Worm (Caenorhabditis elegans) whole organism, late embryonic: Measurements from ENCODE around the gene T24H7.9.

Experiments used
- ceh-18 ChIP-seq: sonication (generic microtip); optimal IDR thresholded peaks from 2 replicates; lab custom pipeline; 2016; ENCODE audit warnings: missing genetic modification characterization, missing compliant biosample characterization
- ceh-19 ChIP-seq: fragments of 200-800 bp; sonication (Bioruptor generic); optimal IDR thresholded peaks from 2 replicates; lab custom pipeline; 2018; ENCODE audit warnings: mild to moderate bottlenecking, missing genetic modification characterization, missing compliant biosample characterization
- ceh-22 ChIP-seq: sonication (generic microtip); optimal IDR thresholded peaks from 2 replicates; lab custom pipeline; 2017; ENCODE audit warnings: missing biosample characterization, missing genetic modification characterization
- ceh-48 ChIP-seq: sonication (generic microtip); optimal IDR thresholded peaks from 2 replicates; lab custom pipeline; 2016; ENCODE audit warnings: missing genetic modification characterization, inconsistent platforms, missing compliant biosample characterization
- ceh-6 ChIP-seq: fragments of 200-800 bp; sonication (Bioruptor generic); optimal IDR thresholded peaks from 2 replicates; lab custom pipeline; 2018; ENCODE audit warnings: mild to moderate bottlenecking, missing genetic modification characterization, missing compliant biosample characterization
- ceh-9 ChIP-seq: sonication (generic microtip); optimal IDR thresholded peaks from 2 replicates; lab custom pipeline; 2016; ENCODE audit warnings: mild to moderate bottlenecking, missing genetic modification characterization, inconsistent platforms, missing compliant biosample characterization
- elt-4 ChIP-seq: sonication (generic microtip); optimal IDR thresholded peaks from 2 replicates; lab custom pipeline; 2016; ENCODE audit warnings: missing genetic modification characterization, missing compliant biosample characterization
- hlh-13 ChIP-seq: fragments of 200-800 bp; sonication (Bioruptor generic); optimal IDR thresholded peaks from 2 replicates; lab custom pipeline; 2018; ENCODE audit warnings: mild to moderate bottlenecking, missing genetic modification characterization, missing compliant biosample characterization
- hlh-30 ChIP-seq: sonication (generic microtip); optimal IDR thresholded peaks from 2 replicates; lab custom pipeline; 2017; ENCODE audit warnings: antibody characterized with exemption, missing genetic modification characterization, missing compliant biosample characterization; ENCODE audit not compliant: insufficient read depth
- mec-3 ChIP-seq: sonication (generic microtip); optimal IDR thresholded peaks from 2 replicates; lab custom pipeline; 2016; ENCODE audit warnings: borderline replicate concordance, missing genetic modification characterization, missing compliant biosample characterization
- nhr-11 ChIP-seq: fragments of 150-350 bp; optimal IDR thresholded peaks from 2 replicates; lab custom pipeline; 2014; ENCODE audit warnings: missing biosample characterization, missing genetic modification characterization
- pha-2 ChIP-seq: sonication (generic microtip); optimal IDR thresholded peaks from 2 replicates; lab custom pipeline; 2017; ENCODE audit warnings: mild to moderate bottlenecking, missing genetic modification characterization, missing compliant biosample characterization
- sdc-2 ChIP-seq: sonication (generic microtip); optimal IDR thresholded peaks from 2 replicates; lab custom pipeline; 2016; ENCODE audit warnings: missing genotype, missing genetic modification characterization, missing compliant biosample characterization
- tbx-2 ChIP-seq: sonication (generic microtip); optimal IDR thresholded peaks from 2 replicates; lab custom pipeline; 2016; ENCODE audit warnings: missing genetic modification characterization, missing compliant biosample characterization
- unc-42 ChIP-seq: sonication (generic microtip); optimal IDR thresholded peaks from 2 replicates; lab custom pipeline; 2016; ENCODE audit warnings: missing genotype, missing genetic modification characterization, missing compliant biosample characterization

T24H7.9 gene

ce11 chrII:6196875-6197274 lies 38.4 kb downstream of the T24H7.9 start, which contains the start of the genes rbmx-2 and C30B5.2 (continued):
- no peak for TF ChIP-seq ceh-9

ce11 chrII:6192484-6192883 lies 42.8 kb downstream of the T24H7.9 start, which contains the start of gene cpb-2:
cpb-2 (plus strand) TSS chrII:6192784.
- TF ChIP-seq elt-4, result no peak
- TF ChIP-seq hlh-13 (GFP tag; lab: Kevin White, UChicago), result no peak
- TF ChIP-seq ceh-19, result no peak
- TF ChIP-seq mec-3, result no peak
- TF ChIP-seq tbx-2 (tag; lab: Kevin White, UChicago), result no peak
- TF ChIP-seq ceh-6 (GFP tag; lab: Kevin White, UChicago), result no peak
- no peak for TF ChIP-seq pha-2 (tag; lab: Kevin White, UChicago)

- TF ChIP-seq unc-42 (tag; lab: Kevin White, UChicago), result no peak
- TF ChIP-seq ceh-48 (tag; lab: Kevin White, UChicago), result peak; percentile 64
- peak; percentile 2 for TF ChIP-seq hlh-30 (tag; lab: Kevin White, UChicago)
- TF ChIP-seq nhr-11 (tag; lab: Kevin White, UChicago), result no peak
These were observed 44.0 kb downstream of the T24H7.9 start, which contains the start of gene fkh-8 for ce11 chrII:6191293-6191692. fkh-8 (minus strand) TSS chrII:6191393.

- TF ChIP-seq ceh-18, result no peak
- no peak for TF ChIP-seq sdc-2 (tag; lab: Kevin White, UChicago)
- TF ChIP-seq ceh-22 (tag; lab: Kevin White, UChicago), result no peak
- TF ChIP-seq unc-42 (tag; lab: Kevin White, UChicago), result peak; percentile 73
These were observed 44.5 kb downstream of the T24H7.9 start for ce11 chrII:6190770-6191169.
